Fruit fly (Drosophila melanogaster) whole organism, embryonic: Measurements from ENCODE around the gene Atox1.

Experiments
- Ada2b ChIP-seq: fragments of 200-800 bp; sonication (Bioruptor generic); IDR thresholded peaks from 2 replicates; pipeline ENCODE4 v1.3.6; 2022; ENCODE audit warnings: missing biosample characterization, missing genetic modification characterization
- BEAF-32 ChIP-seq: fragments of 200-800 bp; sonication (Bioruptor generic); optimal IDR thresholded peaks from 3 replicates; lab custom pipeline; 2017; ENCODE audit warnings: missing biosample characterization, missing genetic modification characterization, mild to moderate bottlenecking, moderate library complexity, missing genetic modification reagents
- BtbVII ChIP-seq: fragments of 200-800 bp; sonication (Bioruptor generic); optimal IDR thresholded peaks from 3 replicates; lab custom pipeline; 2017; ENCODE audit warnings: missing biosample characterization, mild to moderate bottlenecking, missing genetic modification characterization
- CG10366 ChIP-seq: fragments of 200-800 bp; sonication (Bioruptor generic); IDR thresholded peaks from 2 replicates; pipeline ENCODE4 v1.3.6; 2022; ENCODE audit warnings: missing biosample characterization, missing genetic modification characterization
- CG10654 ChIP-seq: fragments of 200-800 bp; sonication (Bioruptor generic); optimal IDR thresholded peaks from 2 replicates; lab custom pipeline; 2016; ENCODE audit warnings: missing biosample characterization, missing genetic modification characterization
- CG11398 ChIP-seq: fragments of 200-800 bp; sonication (Bioruptor generic); optimal IDR thresholded peaks from 2 replicates; lab custom pipeline; 2016; ENCODE audit warnings: missing biosample characterization, missing genetic modification characterization
- CG11723 ChIP-seq: fragments of 200-800 bp; sonication (Bioruptor generic); optimal IDR thresholded peaks from 2 replicates; lab custom pipeline; 2017; ENCODE audit warnings: missing biosample characterization, mild to moderate bottlenecking, missing genetic modification characterization
- CG1233 ChIP-seq: fragments of 200-800 bp; sonication (Bioruptor generic); optimal IDR thresholded peaks from 4 replicates; lab custom pipeline; 2018; ENCODE audit warnings: missing biosample characterization, mild to moderate bottlenecking, missing genetic modification characterization
- CG12659 ChIP-seq: fragments of 200-800 bp; sonication (Bioruptor generic); optimal IDR thresholded peaks from 3 replicates; lab custom pipeline; 2017; ENCODE audit warnings: mild to moderate bottlenecking, missing biosample characterization, missing genetic modification reagents, missing genetic modification characterization
- CG14014 ChIP-seq: fragments of 200-800 bp; sonication (Bioruptor generic); IDR thresholded peaks from 2 replicates; pipeline ENCODE4 v1.3.6; 2022; ENCODE audit warnings: missing biosample characterization, missing genetic modification characterization
- CG14710 ChIP-seq: fragments of 200-800 bp; sonication (Bioruptor generic); optimal IDR thresholded peaks from 3 replicates; lab custom pipeline; 2019; ENCODE audit warnings: missing biosample characterization, mild to moderate bottlenecking, missing genetic modification characterization, moderate library complexity
- CG17568 ChIP-seq: fragments of 200-800 bp; sonication (Bioruptor generic); optimal IDR thresholded peaks from 2 replicates; lab custom pipeline; 2018; ENCODE audit warnings: missing biosample characterization, mild to moderate bottlenecking, missing genetic modification characterization, moderate library complexity
- CG17612 ChIP-seq: fragments of 200-800 bp; sonication (Bioruptor generic); IDR thresholded peaks from 2 replicates; pipeline ENCODE4 v1.3.6; 2022; ENCODE audit warnings: missing biosample characterization, missing genetic modification characterization
- CG18476 ChIP-seq: fragments of 200-800 bp; sonication (Bioruptor generic); optimal IDR thresholded peaks from 2 replicates; lab custom pipeline; 2016; ENCODE audit warnings: missing biosample characterization, mild to moderate bottlenecking, missing genetic modification characterization
- CG2116 ChIP-seq: fragments of 200-800 bp; sonication (Bioruptor generic); optimal IDR thresholded peaks from 3 replicates; lab custom pipeline; 2018; ENCODE audit warnings: missing biosample characterization, mild to moderate bottlenecking, missing genetic modification characterization
- CG2199 ChIP-seq: fragments of 200-800 bp; sonication (Bioruptor generic); IDR thresholded peaks from 3 replicates; pipeline ENCODE4 v1.3.6; 2022; ENCODE audit warnings: missing biosample characterization, missing genetic modification characterization
- CG3065 ChIP-seq: fragments of 200-800 bp; sonication (Bioruptor generic); optimal IDR thresholded peaks from 2 replicates; lab custom pipeline; 2016; ENCODE audit warnings: missing biosample characterization, missing genetic modification characterization
- CG3281 ChIP-seq: fragments of 200-800 bp; sonication (Bioruptor generic); optimal IDR thresholded peaks from 3 replicates; lab custom pipeline; 2017; ENCODE audit warnings: missing biosample characterization, mild to moderate bottlenecking, missing genetic modification characterization
- CG34422 ChIP-seq: fragments of 200-800 bp; sonication (Bioruptor generic); IDR thresholded peaks from 3 replicates; pipeline ENCODE4 v1.3.6; 2022; ENCODE audit warnings: missing biosample characterization, missing genetic modification characterization
- CG9817 ChIP-seq: fragments of 200-800 bp; sonication (Bioruptor generic); optimal IDR thresholded peaks from 2 replicates; lab custom pipeline; 2018; ENCODE audit warnings: missing biosample characterization, mild to moderate bottlenecking, missing genetic modification characterization, moderate library complexity
- Dek ChIP-seq: fragments of 200-800 bp; sonication (Bioruptor generic); optimal IDR thresholded peaks from 3 replicates; lab custom pipeline; 2019; ENCODE audit warnings: missing biosample characterization, mild to moderate bottlenecking, missing genetic modification characterization, moderate library complexity
- Dip3 ChIP-seq: fragments of 200-800 bp; sonication (Bioruptor generic); optimal IDR thresholded peaks from 3 replicates; lab custom pipeline; 2016; ENCODE audit warnings: missing biosample characterization, missing genetic modification characterization
- Dp ChIP-seq: fragments of 200-800 bp; sonication (Bioruptor generic); optimal IDR thresholded peaks from 2 replicates; lab custom pipeline; 2018; ENCODE audit warnings: missing biosample characterization, mild to moderate bottlenecking, missing genetic modification characterization, moderate library complexity
- Elba2 ChIP-seq: fragments of 200-800 bp; sonication (Bioruptor generic); optimal IDR thresholded peaks from 3 replicates; lab custom pipeline; 2016; ENCODE audit warnings: missing biosample characterization, missing genetic modification characterization
- Ets65A ChIP-seq: fragments of 200-800 bp; sonication (Bioruptor generic); peaks from one replicate; lab custom pipeline; 2016; ENCODE audit warnings: missing biosample characterization, missing genetic modification characterization
- Hmx ChIP-seq: fragments of 200-800 bp; sonication (Bioruptor generic); optimal IDR thresholded peaks from 2 replicates; lab custom pipeline; 2016; ENCODE audit warnings: missing biosample characterization, missing genetic modification characterization
- Lim3 ChIP-seq: fragments of 200-800 bp; sonication (Bioruptor generic); IDR thresholded peaks from 2 replicates; pipeline ENCODE4 v1.3.6; 2022; ENCODE audit warnings: missing biosample characterization, missing genetic modification characterization
- Lpt ChIP-seq: fragments of >200 bp; optimal IDR thresholded peaks from 2 replicates; lab custom pipeline; 2018; ENCODE audit warnings: missing biosample characterization, missing genetic modification characterization
- Oli ChIP-seq: fragments of 200-800 bp; sonication (Bioruptor generic); optimal IDR thresholded peaks from 2 replicates; lab custom pipeline; 2018; ENCODE audit warnings: missing biosample characterization, mild to moderate bottlenecking, missing genetic modification characterization, moderate library complexity
- Ptx1 ChIP-seq: fragments of 200-800 bp; sonication (Bioruptor generic); IDR thresholded peaks from 2 replicates; pipeline ENCODE4 v1.3.6; 2022; ENCODE audit warnings: missing biosample characterization, missing genetic modification characterization
- Side ChIP-seq: fragments of 200-800 bp; sonication (Bioruptor generic); optimal IDR thresholded peaks from 2 replicates; lab custom pipeline; 2016; ENCODE audit warnings: missing biosample characterization, missing genetic modification characterization
- Usf ChIP-seq: fragments of 200-800 bp; sonication (Bioruptor generic); optimal IDR thresholded peaks from 2 replicates; lab custom pipeline; 2017; ENCODE audit warnings: missing genotype, missing biosample characterization, missing genetic modification characterization
- br ChIP-seq: fragments of >200 bp; optimal IDR thresholded peaks from 2 replicates; lab custom pipeline; 2017
- bsh ChIP-seq, 2 experiments: fragments of 200-800 bp; sonication (Bioruptor generic); optimal IDR thresholded peaks; 2 replicates each; lab custom pipeline; 2017 to 2018; ENCODE audit warnings: mild to moderate bottlenecking in 2 of 2, missing biosample characterization in 2 of 2, missing genetic modification characterization in 2 of 2, moderate library complexity in 1 of 2
- dmrt11E ChIP-seq: fragments of 200-800 bp; sonication (Bioruptor generic); optimal IDR thresholded peaks from 3 replicates; lab custom pipeline; 2018; ENCODE audit warnings: missing biosample characterization, mild to moderate bottlenecking, missing genetic modification characterization, moderate library complexity
- eve ChIP-seq, 2 experiments: fragments of >200 bp; optimal IDR thresholded peaks; 2 replicates each; lab custom pipeline; 2017; ENCODE audit warnings: missing biosample characterization in 2 of 2, missing genetic modification characterization in 2 of 2
- eyg ChIP-seq: fragments of 200-800 bp; sonication (Bioruptor generic); optimal IDR thresholded peaks from 3 replicates; lab custom pipeline; 2016; ENCODE audit warnings: missing biosample characterization, missing genetic modification characterization
- gce ChIP-seq: fragments of 200-800 bp; sonication (Bioruptor generic); IDR thresholded peaks from 3 replicates; pipeline ENCODE4 v1.3.6; 2022; ENCODE audit warnings: missing biosample characterization, missing genetic modification characterization
- gem ChIP-seq: fragments of 200-800 bp; sonication (Bioruptor generic); optimal IDR thresholded peaks from 2 replicates; lab custom pipeline; 2019; ENCODE audit warnings: missing biosample characterization, mild to moderate bottlenecking, missing genetic modification characterization, moderate library complexity
- hkb ChIP-seq, 2 experiments: fragments of 200-800 bp in 1 of 2; fragments of >200 bp in 1 of 2; sonication (Bioruptor generic) in 1 of 2; IDR thresholded peaks in 1 of 2; optimal IDR thresholded peaks in 1 of 2; 2 replicates each; pipeline versions ENCODE4 v1.3.6 to Lab custom; 2017 to 2022; ENCODE audit warnings: missing biosample characterization in 1 of 2, missing genetic modification characterization in 1 of 2
- jing ChIP-seq: fragments of 200-800 bp; sonication (Bioruptor generic); optimal IDR thresholded peaks from 2 replicates; lab custom pipeline; 2018; ENCODE audit warnings: missing biosample characterization, mild to moderate bottlenecking, missing genetic modification characterization
- lmd ChIP-seq: fragments of 200-800 bp; sonication (Bioruptor generic); IDR thresholded peaks from 2 replicates; pipeline ENCODE4 v1.3.6; 2022; ENCODE audit warnings: missing biosample characterization, missing genetic modification characterization
- lola ChIP-seq, 3 experiments: fragments of >200 bp in 2 of 3; fragments of 200-800 bp in 1 of 3; sonication (Bioruptor generic) in 1 of 3; optimal IDR thresholded peaks; 2 replicates each; lab custom pipeline; 2017 to 2019; ENCODE audit warnings: missing biosample characterization in 3 of 3, missing genetic modification characterization in 3 of 3, mild to moderate bottlenecking in 1 of 3, moderate library complexity in 1 of 3
- oc ChIP-seq: fragments of 200-800 bp; sonication (Bioruptor generic); optimal IDR thresholded peaks from 2 replicates; lab custom pipeline; 2018; ENCODE audit warnings: missing biosample characterization, mild to moderate bottlenecking, missing genetic modification characterization, moderate library complexity
- otp ChIP-seq: fragments of 200-800 bp; sonication (Bioruptor generic); IDR thresholded peaks from 3 replicates; pipeline ENCODE4, ENCODE4 v1.3.6; 2022; ENCODE audit warnings: missing biosample characterization, missing genetic modification characterization
- rib ChIP-seq: fragments of 200-800 bp; sonication (Bioruptor generic); IDR thresholded peaks from 2 replicates; pipeline ENCODE4 v1.3.6; 2022; ENCODE audit warnings: missing biosample characterization, missing genetic modification characterization
- schlank ChIP-seq: fragments of 200-800 bp; sonication (Bioruptor generic); optimal IDR thresholded peaks from 2 replicates; lab custom pipeline; 2018; ENCODE audit warnings: missing biosample characterization, mild to moderate bottlenecking, missing genetic modification characterization
- scrt ChIP-seq: fragments of 200-800 bp; sonication (Bioruptor generic); optimal IDR thresholded peaks from 2 replicates; lab custom pipeline; 2018; ENCODE audit warnings: missing biosample characterization, mild to moderate bottlenecking, missing genetic modification characterization, moderate library complexity
- seq ChIP-seq: fragments of 200-800 bp; sonication (Bioruptor generic); IDR thresholded peaks from 2 replicates; pipeline ENCODE4 v1.3.6; 2022; ENCODE audit warnings: missing biosample characterization, missing genetic modification characterization
- slp2 ChIP-seq: fragments of 200-800 bp; sonication (Bioruptor generic); optimal IDR thresholded peaks from 2 replicates; lab custom pipeline; 2016; ENCODE audit warnings: missing biosample characterization, missing genetic modification characterization

Atox1 gene

DNA sequence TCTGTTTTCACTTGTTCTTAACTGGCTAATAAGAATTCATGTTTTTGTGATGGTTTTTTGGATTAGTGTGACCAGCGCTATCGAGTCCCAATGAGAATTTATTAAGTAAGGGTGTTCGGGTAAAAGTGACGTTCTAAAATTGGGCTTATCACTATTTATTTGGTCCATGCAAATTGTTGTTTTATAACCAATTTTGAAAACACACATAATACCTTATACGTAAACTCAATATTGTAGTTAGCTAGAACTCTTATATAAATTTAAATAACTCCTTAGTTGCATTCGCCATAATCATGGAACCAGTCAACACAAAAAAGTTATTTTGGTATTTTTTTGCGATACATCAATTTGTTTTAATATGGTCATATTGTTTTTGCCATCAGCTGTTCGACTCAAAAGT is 38.9 kb downstream of the Atox1 start, which contains the start of the genes Als2 and CG11248 (continued):
- TF ChIP-seq Oli (tag; lab: Kevin White, UChicago) = peak; percentile 69
- no peak for TF ChIP-seq Lim3 (GFP tag; lab: Robert Waterston, UW)
- TF ChIP-seq BtbVII (GFP tag; lab: Kevin White, UChicago) = no peak
- no peak for TF ChIP-seq CG3281 (GFP tag; lab: Kevin White, UChicago)
- peak; percentile 99 for TF ChIP-seq Elba2
- peak; percentile 52 for TF ChIP-seq CG1233
- TF ChIP-seq Ets65A (GFP tag; lab: Kevin White, UChicago) = peak; percentile 96
- 0 out of 3 replicates have a peak, but pooled peaks have one; percentile 14 for TF ChIP-seq CG2199 (GFP tag; lab: Robert Waterston, UW)
- TF ChIP-seq CG14710 (tag; lab: Kevin White, UChicago) = peak; percentile 88
- no peak for TF ChIP-seq hkb (optimal IDR thresholded peaks at IDR 0.05; lab: Kevin White, UChicago)
- peak; percentile 61 for TF ChIP-seq hkb (GFP tag; IDR thresholded peaks at IDR 0.05; lab: Robert Waterston, UW)
- TF ChIP-seq Ptx1 = peak; percentile 80
- peak in 1 of 2 experiments; percentile 74 for TF ChIP-seq bsh (GFP tag; optimal IDR thresholded peaks at IDR 0.05; lab: Kevin White, UChicago)
- peak; percentile 76 for TF ChIP-seq Dip3
- TF ChIP-seq CG2116 (GFP tag; lab: Kevin White, UChicago) = peak; percentile 60
- TF ChIP-seq oc (tag; lab: Kevin White, UChicago) = no peak
- TF ChIP-seq eyg (GFP tag; lab: Kevin White, UChicago) = peak; percentile 43
- TF ChIP-seq eve (GFP tag; optimal IDR thresholded peaks at IDR 0.05; lab: Kevin White, UChicago) = no peak
- no peak for TF ChIP-seq scrt
- peak; percentile 44; the same call in 1 of the 2 replicates for TF ChIP-seq CG14014 (GFP tag; lab: Robert Waterston, UW)
- TF ChIP-seq otp (GFP tag; lab: Robert Waterston, UW) = peak; percentile 34; the same call in 1 of the 3 replicates
- TF ChIP-seq CG9817 (tag; lab: Kevin White, UChicago) = peak; percentile 87
- no peak for TF ChIP-seq br (lab: Kevin White, UChicago)
- TF ChIP-seq Dek (tag; lab: Kevin White, UChicago) = no peak
- no peak for TF ChIP-seq Lpt
- TF ChIP-seq CG12659 = peak; percentile 79
- peak; percentile 84 for TF ChIP-seq dmrt11E
- TF ChIP-seq Dp (GFP tag; lab: Kevin White, UChicago) = no peak
- 0 out of 3 replicates have a peak, but pooled peaks have one; percentile 17 for TF ChIP-seq gce (GFP tag; lab: Robert Waterston, UW)
- peak; percentile 29 for TF ChIP-seq CG11398 (GFP tag; lab: Kevin White, UChicago)
- no peak for TF ChIP-seq schlank (tag; lab: Kevin White, UChicago)
- TF ChIP-seq BEAF-32 = peak; percentile 60
- TF ChIP-seq CG34422 = peak; percentile 69; the same call in 2 of the 3 replicates
- TF ChIP-seq Side = peak; percentile 59
- TF ChIP-seq CG18476 (GFP tag; lab: Kevin White, UChicago) = peak; percentile 58
- peak; percentile 64 for TF ChIP-seq slp2 (GFP tag; lab: Kevin White, UChicago)
- TF ChIP-seq lmd = peak; percentile 74
- peak; percentile 28 for TF ChIP-seq CG3065 (GFP tag; lab: Kevin White, UChicago)
- peak; percentile 66 for TF ChIP-seq CG10654 (GFP tag; lab: Kevin White, UChicago)
- no peak for TF ChIP-seq rib (GFP tag; lab: Robert Waterston, UW)
- peak; percentile 90 for TF ChIP-seq gem (tag; lab: Kevin White, UChicago)
- peak; percentile 68 for TF ChIP-seq CG10366 (GFP tag; lab: Robert Waterston, UW)
- TF ChIP-seq Usf (GFP tag; lab: Kevin White, UChicago) = peak; percentile 52
- peak; percentile 30; the same call in 1 of the 2 replicates for TF ChIP-seq CG17612
- no peak for TF ChIP-seq CG17568 (GFP tag; lab: Kevin White, UChicago)
- TF ChIP-seq lola (GFP tag; optimal IDR thresholded peaks at IDR 0.05; lab: Kevin White, UChicago) = peak in 1 of 3 experiments; percentile 82
- TF ChIP-seq Ada2b (GFP tag; lab: Robert Waterston, UW) = peak; percentile 62
- TF ChIP-seq jing (GFP tag; lab: Kevin White, UChicago) = peak; percentile 3
- TF ChIP-seq CG11723 (GFP tag; lab: Kevin White, UChicago) = peak; percentile 27
- no peak for TF ChIP-seq Hmx (GFP tag; lab: Kevin White, UChicago)
- TF ChIP-seq seq (GFP tag; lab: Robert Waterston, UW) = 0 out of 2 replicates have a peak, but pooled peaks have one; percentile 23
